Worm (Caenorhabditis elegans) whole organism, late embryonic: ENCODE data around the gene fbxc-23.

ENCODE experiments used
- K02D7.2 ChIP-seq: sonication (generic microtip); optimal IDR thresholded peaks from 2 replicates; lab custom pipeline; 2017; ENCODE audit warnings: mild to moderate bottlenecking, missing genetic modification characterization, missing compliant biosample characterization
- ceh-18 ChIP-seq: sonication (generic microtip); optimal IDR thresholded peaks from 2 replicates; lab custom pipeline; 2016; ENCODE audit warnings: missing genetic modification characterization, missing compliant biosample characterization
- ceh-6 ChIP-seq: fragments of 200-800 bp; sonication (Bioruptor generic); optimal IDR thresholded peaks from 2 replicates; lab custom pipeline; 2018; ENCODE audit warnings: mild to moderate bottlenecking, missing genetic modification characterization, missing compliant biosample characterization
- nhr-11 ChIP-seq: fragments of 150-350 bp; optimal IDR thresholded peaks from 2 replicates; lab custom pipeline; 2014; ENCODE audit warnings: missing biosample characterization, missing genetic modification characterization
- tbx-2 ChIP-seq: sonication (generic microtip); optimal IDR thresholded peaks from 2 replicates; lab custom pipeline; 2016; ENCODE audit warnings: missing genetic modification characterization, missing compliant biosample characterization

DNA sequence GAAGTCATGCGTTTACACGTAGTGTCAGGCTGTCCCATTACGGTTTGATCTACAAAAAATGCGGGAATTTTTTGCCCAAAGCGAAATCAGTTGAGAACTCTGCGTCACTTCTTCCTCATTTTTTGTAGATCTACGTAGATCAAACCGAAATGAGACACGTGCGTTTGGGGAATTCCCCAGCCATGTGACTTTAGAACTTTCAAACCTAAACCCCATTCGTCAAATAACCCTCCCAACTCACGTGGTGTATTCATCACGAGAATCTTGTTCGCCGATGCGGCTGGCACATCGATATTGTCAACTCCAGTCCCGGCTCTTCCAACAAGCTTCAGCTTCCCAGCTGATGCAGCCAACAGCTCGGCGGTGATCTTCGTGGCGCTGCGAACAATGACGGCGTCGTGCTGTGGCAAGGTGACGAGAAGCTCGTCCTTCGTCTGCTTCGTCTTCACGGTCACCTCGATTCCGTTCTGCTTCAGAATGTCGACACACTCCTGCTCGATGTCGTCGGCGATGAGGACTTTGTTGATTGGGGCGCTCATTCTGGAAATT lies 41.7 kb upstream of the fbxc-23 start, which contains the start of gene phdh-1:
- TF ChIP-seq tbx-2 (tag; lab: Kevin White, UChicago) (no peak), ceh-18 (no peak), K02D7.2 (tag; lab: Kevin White, UChicago) (no peak), ceh-6 (GFP tag; lab: Kevin White, UChicago) (no peak), nhr-11 (no peak)
